Worm (Caenorhabditis elegans): ENCODE data around the gene mbk-2.

Gene mbk-2

ce11 chrIV:12977650-12978049 lies 31.3 kb upstream of the mbk-2 start:
- TF ChIP-seq lin-13 (tag; optimal IDR thresholded peaks at IDR 0.05) (no peak), drap-1 (GFP tag; optimal IDR thresholded peaks at IDR 0.05) (no peak)

ce11 chrIV:12978307-12979036 lies 30.5 kb upstream of the mbk-2 start, which contains the start of gene K10D11.2:
Gene K10D11.2, plus strand, starts transcription at chrIV:12978986.
- TF ChIP-seq ztf-11 (tag; optimal IDR thresholded peaks at IDR 0.05), result no peak
- no peak for TF ChIP-seq elt-1 (tag; optimal IDR thresholded peaks at IDR 0.05; ENCODE audit: borderline replicate concordance, insufficient read depth)
- no peak for TF ChIP-seq mls-2 (tag; optimal IDR thresholded peaks at IDR 0.05)
- TF ChIP-seq ceh-83 (GFP tag; optimal IDR thresholded peaks at IDR 0.05), result no peak
- TF ChIP-seq ces-1 (GFP tag; optimal IDR thresholded peaks at IDR 0.05), result no peak
- TF ChIP-seq ham-2 (GFP tag; optimal IDR thresholded peaks at IDR 0.05), result no peak
- no peak for TF ChIP-seq unc-62 (GFP tag; optimal IDR thresholded peaks at IDR 0.05)
- no peak for TF ChIP-seq drap-1 (GFP tag; optimal IDR thresholded peaks at IDR 0.05)
- no peak for TF ChIP-seq sem-2 (GFP tag; optimal IDR thresholded peaks at IDR 0.05)
- no peak for TF ChIP-seq sptf-1 (tag; optimal IDR thresholded peaks at IDR 0.05)
- TF ChIP-seq pha-4 (tag; optimal IDR thresholded peaks at IDR 0.05), result no peak
- no peak for TF ChIP-seq elt-3 (tag; optimal IDR thresholded peaks at IDR 0.05)
- TF ChIP-seq snpc-4 (tag; optimal IDR thresholded peaks at IDR 0.05), result no peak

- no peak for TF ChIP-seq zip-8 (tag; optimal IDR thresholded peaks at IDR 0.05)
- no peak for TF ChIP-seq nhr-76 (tag; optimal IDR thresholded peaks at IDR 0.05)
- no peak for TF ChIP-seq mab-5 (tag; optimal IDR thresholded peaks at IDR 0.05)
- no peak for TF ChIP-seq snpc-4 (tag; optimal IDR thresholded peaks at IDR 0.05)
- no peak for TF ChIP-seq lin-13 (tag; optimal IDR thresholded peaks at IDR 0.05)
- TF ChIP-seq sptf-1 (tag; optimal IDR thresholded peaks at IDR 0.05), result no peak
- no peak for TF ChIP-seq lsy-2 (tag; optimal IDR thresholded peaks at IDR 0.05)
- no peak for TF ChIP-seq unc-39 (tag; optimal IDR thresholded peaks at IDR 0.05)
- no peak for TF ChIP-seq lin-32 (GFP tag; optimal IDR thresholded peaks at IDR 0.05)
- no peak for TF ChIP-seq nhr-28 (tag; optimal IDR thresholded peaks at IDR 0.05)
- TF ChIP-seq drap-1 (GFP tag; optimal IDR thresholded peaks at IDR 0.05), result no peak
Measured at ce11 chrIV:12985961-12986360, 23.0 kb upstream of the mbk-2 start, which contains the start of gene K10D11.3. Gene K10D11.3, minus strand, starts transcription at chrIV:12986134.

- no peak for TF ChIP-seq lin-32 (GFP tag; optimal IDR thresholded peaks at IDR 0.05)
- TF ChIP-seq mab-5 (tag; optimal IDR thresholded peaks at IDR 0.05), result no peak
- no peak for TF ChIP-seq snpc-4 (tag; optimal IDR thresholded peaks at IDR 0.05)
- no peak for TF ChIP-seq ceh-39 (tag; optimal IDR thresholded peaks at IDR 0.05)
- no peak for TF ChIP-seq unc-62 (GFP tag; optimal IDR thresholded peaks at IDR 0.05)
- TF ChIP-seq mep-1 (tag; optimal IDR thresholded peaks at IDR 0.05), result no peak
- no peak for TF ChIP-seq flh-1 (GFP tag; optimal IDR thresholded peaks at IDR 0.05)
- no peak for TF ChIP-seq nhr-76 (tag; optimal IDR thresholded peaks at IDR 0.05)
- no peak for TF ChIP-seq lsy-2 (tag; optimal IDR thresholded peaks at IDR 0.05)
- no peak for TF ChIP-seq elt-3 (tag; optimal IDR thresholded peaks at IDR 0.05)
Measured at ce11 chrIV:12989355-12989754, 19.6 kb upstream of the mbk-2 start, which contains the start of gene K10D11.6. Gene K10D11.6, minus strand, starts transcription at chrIV:12989455.

- TF ChIP-seq nhr-237 (tag; optimal IDR thresholded peaks at IDR 0.05) (no peak), lin-32 (GFP tag; optimal IDR thresholded peaks at IDR 0.05) (no peak), mab-5 (tag; optimal IDR thresholded peaks at IDR 0.05) (no peak), M03D4.4 (tag; optimal IDR thresholded peaks at IDR 0.05) (no peak), zip-8 (tag; optimal IDR thresholded peaks at IDR 0.05) (no peak), ztf-11 (tag; optimal IDR thresholded peaks at IDR 0.05) (no peak), nhr-12 (tag; optimal IDR thresholded peaks at IDR 0.05) (no peak)
Measured at ce11 chrIV:12990638-12991037, 18.3 kb upstream of the mbk-2 start.

ce11 chrIV:12991629-12992028 lies 17.3 kb upstream of the mbk-2 start, which contains the start of gene K10D11.5:
Gene K10D11.5, minus strand, starts transcription at chrIV:12991843.
- no peak for TF ChIP-seq mls-2 (tag; optimal IDR thresholded peaks at IDR 0.05)
- no peak for TF ChIP-seq mab-5 (tag; optimal IDR thresholded peaks at IDR 0.05)
- no peak for TF ChIP-seq nhr-28 (tag; optimal IDR thresholded peaks at IDR 0.05)
- TF ChIP-seq ceh-83 (GFP tag; optimal IDR thresholded peaks at IDR 0.05), result no peak
- TF ChIP-seq sem-2 (GFP tag; optimal IDR thresholded peaks at IDR 0.05), result no peak
- TF ChIP-seq lsy-2 (tag; optimal IDR thresholded peaks at IDR 0.05), result no peak
- no peak for TF ChIP-seq nhr-237 (tag; optimal IDR thresholded peaks at IDR 0.05)
- TF ChIP-seq drap-1 (GFP tag; optimal IDR thresholded peaks at IDR 0.05), result no peak
- TF ChIP-seq unc-62 (GFP tag; optimal IDR thresholded peaks at IDR 0.05), result no peak
